Worm (Caenorhabditis elegans) whole organism, midembryonic: ENCODE results near the gene W06A7.4.
"Not testable (repeated sequence)": the region's sequence is repeated elsewhere in the genome, so short reads cannot be mapped to it uniquely, and the experiment has no call there.

Experiments used
- T22C8.4 ChIP-seq: fragments of 200-800 bp; sonication (Bioruptor generic); IDR thresholded peaks from 2 replicates; pipeline ENCODE4 v1.3.6; 2022; ENCODE audit warnings: missing genetic modification characterization, missing compliant biosample characterization
- cog-1 ChIP-seq: sonication (generic microtip); optimal IDR thresholded peaks from 2 replicates; lab custom pipeline; 2016; ENCODE audit warnings: missing genetic modification characterization, missing compliant biosample characterization
- flt-1 ChIP-seq: fragments of 200-800 bp; sonication (Bioruptor generic); IDR thresholded peaks from 2 replicates; pipeline ENCODE4 v1.3.6; 2022; ENCODE audit warnings: missing genetic modification characterization, missing compliant biosample characterization
- klf-2 ChIP-seq: fragments of 200-800 bp; sonication (Bioruptor generic); conservative IDR thresholded peaks from 2 replicates; pipeline ENCODE4 v1.3.6; 2022; ENCODE audit warnings: missing genetic modification reagents, missing genetic modification characterization, missing compliant biosample characterization
- med-1 ChIP-seq: sonication (generic microtip); optimal IDR thresholded peaks from 2 replicates; lab custom pipeline; 2017; ENCODE audit warnings: missing genetic modification characterization, mild to moderate bottlenecking, missing compliant biosample characterization, antibody characterized with exemption, missing genetic modification reagents; ENCODE audit not compliant: insufficient read depth
- ref-1 ChIP-seq: fragments of 200-800 bp; sonication (Bioruptor generic); conservative IDR thresholded peaks from 2 replicates; pipeline ENCODE4 v1.3.6; 2022; ENCODE audit warnings: missing genetic modification reagents, missing genetic modification characterization, missing compliant biosample characterization
- tab-1 ChIP-seq: fragments of 200-800 bp; sonication (Bioruptor generic); IDR thresholded peaks from 2 replicates; pipeline ENCODE4 v1.3.6; 2022; ENCODE audit warnings: missing genetic modification characterization, missing compliant biosample characterization
- ztf-23 ChIP-seq: fragments of 200-800 bp; sonication (Bioruptor generic); IDR thresholded peaks from 2 replicates; pipeline ENCODE4 v1.3.6; 2022; ENCODE audit warnings: missing genetic modification reagents, missing genetic modification characterization, missing compliant biosample characterization
- ztf-29 ChIP-seq: fragments of 200-800 bp; sonication (Bioruptor generic); IDR thresholded peaks from 2 replicates; pipeline ENCODE4 v1.3.6; 2022; ENCODE audit warnings: missing genetic modification reagents, missing genetic modification characterization, missing compliant biosample characterization

The W06A7.4 gene

DNA sequence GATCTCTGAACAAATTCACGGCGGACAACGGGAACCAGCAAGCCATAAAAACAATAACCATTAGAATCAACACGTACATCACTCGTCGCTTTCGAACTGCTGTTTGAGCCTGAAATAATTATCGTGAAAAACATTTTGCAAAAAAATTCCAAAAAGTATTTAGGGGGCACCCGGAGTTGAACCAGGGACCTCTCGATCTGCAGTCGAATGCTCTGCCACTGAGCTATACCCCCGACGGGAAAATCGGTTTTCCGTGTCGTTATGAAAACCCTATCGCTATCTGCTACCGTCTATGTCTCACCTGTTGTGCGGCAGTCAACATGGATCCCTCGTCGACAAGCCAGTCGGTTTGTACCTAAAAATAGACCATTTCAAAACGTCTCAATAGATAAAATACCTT lies 31.4 kb downstream of the W06A7.4 start:
- TF ChIP-seq med-1 (GFP tag; lab: Kevin White, UChicago) (peak; percentile 44), flt-1 (GFP tag; lab: Robert Waterston, UW) (no peak; the same call in none of the 2 replicates), ztf-23 (peak; percentile 78; the same call in 1 of the 2 replicates), T22C8.4 (peak; percentile 62; the same call in 1 of the 2 replicates), ztf-29 (GFP tag; lab: Robert Waterston, UW) (no peak), ref-1 (GFP tag; lab: Robert Waterston, UW) (peak; percentile 80), cog-1 (no peak), klf-2 (peak; percentile 46; the same call in 1 of the 2 replicates), tab-1 (GFP tag; lab: Robert Waterston, UW) (peak; percentile 84)

DNA sequence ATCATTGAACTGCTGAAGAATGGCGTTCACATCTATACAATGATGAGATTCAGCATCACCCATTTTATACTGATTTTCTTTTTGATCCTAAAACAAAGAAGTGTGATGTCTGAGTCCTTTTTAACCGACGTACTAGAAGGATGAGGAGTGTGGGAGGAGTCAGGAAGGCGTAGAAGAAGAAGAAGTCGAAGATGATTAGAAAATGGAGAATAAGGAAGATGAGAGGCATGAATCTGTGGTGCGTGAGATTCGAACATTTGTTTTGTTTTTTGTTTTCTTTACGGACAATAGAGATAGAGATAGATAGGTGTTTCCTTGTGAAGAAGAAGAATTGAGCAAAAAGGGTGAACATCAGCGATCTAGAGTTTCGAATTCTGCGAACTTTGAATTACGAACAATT lies 34.3 kb downstream of the W06A7.4 start, which contains the start of gene npr-13:
Gene npr-13 (minus strand): TSS at position 101 of the 400 bp plus-strand sequence.
- TF ChIP-seq tab-1 (GFP tag; lab: Robert Waterston, UW), result no peak
- TF ChIP-seq klf-2, result no peak
- no peak for TF ChIP-seq cog-1
- TF ChIP-seq T22C8.4, result no peak
- no peak for TF ChIP-seq ztf-29 (GFP tag; lab: Robert Waterston, UW)
- no peak for TF ChIP-seq med-1 (GFP tag; lab: Kevin White, UChicago)
- no peak for TF ChIP-seq ztf-23
- no peak for TF ChIP-seq flt-1 (GFP tag; lab: Robert Waterston, UW)
- TF ChIP-seq ref-1 (GFP tag; lab: Robert Waterston, UW), result no peak

DNA sequence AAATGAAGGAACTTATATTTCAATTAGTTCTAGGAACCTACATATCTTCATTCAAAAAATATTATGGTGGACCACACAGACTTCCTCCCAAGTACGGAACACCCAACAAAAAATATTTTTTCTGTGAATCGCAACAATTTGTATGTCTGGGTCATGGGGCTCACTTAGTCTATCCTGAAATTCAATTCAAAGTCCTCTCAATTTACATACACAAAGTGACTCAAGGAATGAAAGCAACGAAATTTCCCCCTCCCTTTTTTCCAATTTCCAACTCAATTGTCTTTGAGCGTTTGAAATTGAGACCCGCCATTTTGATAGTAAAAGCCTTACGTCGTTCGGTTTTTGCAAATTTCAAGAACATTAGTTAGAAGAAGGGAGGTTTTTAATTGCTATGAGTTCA lies 35.2 kb downstream of the W06A7.4 start:
- no peak for TF ChIP-seq ztf-23
- TF ChIP-seq ztf-29 (GFP tag; lab: Robert Waterston, UW), result no peak
- no peak for TF ChIP-seq tab-1 (GFP tag; lab: Robert Waterston, UW)
- TF ChIP-seq ref-1 (GFP tag; lab: Robert Waterston, UW), result no peak
- TF ChIP-seq klf-2, result no peak
- TF ChIP-seq flt-1 (GFP tag; lab: Robert Waterston, UW), result no peak
- no peak for TF ChIP-seq T22C8.4
- no peak for TF ChIP-seq cog-1
- no peak for TF ChIP-seq med-1 (GFP tag; lab: Kevin White, UChicago)

DNA sequence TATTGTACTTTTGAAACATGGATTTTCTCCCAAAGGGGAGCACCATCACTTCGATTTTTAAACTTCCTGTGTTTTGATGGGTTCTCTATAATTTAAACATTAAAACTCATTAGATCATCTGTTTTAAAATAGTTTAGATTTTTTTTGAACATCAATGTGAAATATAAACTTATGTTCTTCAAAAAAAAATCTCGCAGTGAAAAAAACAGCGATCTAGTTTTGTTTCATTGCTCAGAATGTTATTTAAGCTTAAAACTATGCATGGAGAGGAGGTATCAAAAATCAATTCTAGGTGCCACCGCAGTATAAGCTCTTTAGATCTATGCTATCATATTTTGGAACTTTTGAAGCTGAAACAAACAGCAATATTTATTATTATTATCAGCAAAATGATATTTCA lies 44.0 kb downstream of the W06A7.4 start, which contains the start of gene gcy-14:
Gene gcy-14 (minus strand): TSS at position 101 of the 400 bp plus-strand sequence.
- TF ChIP-seq ref-1 (GFP tag; lab: Robert Waterston, UW) (no peak), ztf-29 (GFP tag; lab: Robert Waterston, UW) (no peak)

DNA sequence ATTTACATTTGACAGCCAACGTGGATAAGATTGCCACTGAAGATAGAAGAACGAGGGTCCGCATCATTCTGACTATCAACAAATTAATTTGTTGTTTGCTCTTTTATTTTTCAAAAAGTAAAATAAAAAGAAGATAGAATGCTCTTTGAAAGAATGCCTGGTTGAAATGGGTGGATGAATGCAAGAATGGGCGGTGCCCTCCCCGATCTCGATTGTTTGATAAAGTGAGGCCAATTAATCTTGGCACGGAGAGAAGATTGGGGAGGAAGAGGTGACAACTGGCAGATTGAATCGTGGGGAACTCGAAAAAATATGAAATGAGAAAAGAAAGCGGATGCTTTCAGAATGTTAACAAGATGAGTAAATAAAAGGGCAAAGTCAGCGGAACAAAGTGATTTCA lies 47.1 kb downstream of the W06A7.4 start, which contains the start of gene ZC412.3:
Gene ZC412.3 (minus strand): TSS at position 183 of the 400 bp plus-strand sequence.
- TF ChIP-seq klf-2 (no peak), ztf-23 (no peak), ref-1 (GFP tag; lab: Robert Waterston, UW) (no peak), tab-1 (GFP tag; lab: Robert Waterston, UW) (no peak), ztf-29 (GFP tag; lab: Robert Waterston, UW) (no peak), T22C8.4 (no peak), flt-1 (GFP tag; lab: Robert Waterston, UW) (no peak), cog-1 (no peak), med-1 (GFP tag; lab: Kevin White, UChicago) (no peak)

DNA sequence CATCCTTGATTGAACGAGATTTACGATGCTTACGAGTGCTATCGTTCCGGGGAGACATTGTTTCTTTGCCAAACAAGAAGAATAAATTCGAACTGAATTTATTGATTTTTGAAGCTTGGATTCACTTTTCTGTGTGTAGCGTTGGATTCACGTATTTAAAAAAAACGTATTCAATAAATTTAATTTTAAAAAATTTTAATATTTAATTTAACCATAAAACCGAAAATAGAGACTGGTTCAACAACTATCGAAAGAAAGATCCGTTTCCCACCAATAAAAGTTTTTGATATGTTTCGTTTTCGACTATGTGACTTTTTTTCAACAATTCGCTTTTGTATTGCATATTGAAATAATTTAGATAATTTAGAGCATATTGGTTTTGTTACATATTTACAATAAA lies 51.1 kb downstream of the W06A7.4 start, which contains the start of gene ZC412.5:
Gene ZC412.5 (minus strand): TSS at position 101 of the 400 bp plus-strand sequence.
- no peak for TF ChIP-seq tab-1 (GFP tag; lab: Robert Waterston, UW)
- no peak for TF ChIP-seq T22C8.4
- no peak for TF ChIP-seq klf-2

DNA sequence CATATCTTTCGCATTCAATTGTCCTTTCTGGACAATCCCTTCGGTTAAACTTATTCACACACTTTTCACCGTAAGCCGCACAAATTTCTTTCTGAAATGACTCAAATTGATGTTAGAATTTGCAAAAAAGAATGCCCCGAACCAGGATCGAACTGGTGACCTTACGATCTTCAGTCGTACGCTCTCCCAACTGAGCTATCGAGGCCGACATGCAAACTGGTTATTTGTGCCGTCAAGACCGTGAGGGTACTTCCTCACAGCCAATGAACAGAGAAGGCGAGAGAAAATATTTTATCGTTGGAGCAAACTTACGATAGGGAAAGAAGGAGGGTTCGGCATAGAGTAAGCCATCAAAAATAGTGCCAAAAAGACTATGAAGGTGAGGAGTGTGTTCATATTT lies 52.0 kb downstream of the W06A7.4 start:
- peak; percentile 82 for TF ChIP-seq tab-1 (GFP tag; lab: Robert Waterston, UW)
- TF ChIP-seq T22C8.4, result peak; percentile 44; the same call in 1 of the 2 replicates
- peak; percentile 48; the same call in 1 of the 2 replicates for TF ChIP-seq ztf-29 (GFP tag; lab: Robert Waterston, UW)
- no peak for TF ChIP-seq cog-1
- TF ChIP-seq ztf-23, result peak; percentile 77
- no peak for TF ChIP-seq klf-2
- TF ChIP-seq ref-1 (GFP tag; lab: Robert Waterston, UW), result peak; percentile 34; the same call in 1 of the 2 replicates
- TF ChIP-seq med-1 (GFP tag; lab: Kevin White, UChicago), result peak; percentile 2
- TF ChIP-seq flt-1 (GFP tag; lab: Robert Waterston, UW), result peak; percentile 86

DNA sequence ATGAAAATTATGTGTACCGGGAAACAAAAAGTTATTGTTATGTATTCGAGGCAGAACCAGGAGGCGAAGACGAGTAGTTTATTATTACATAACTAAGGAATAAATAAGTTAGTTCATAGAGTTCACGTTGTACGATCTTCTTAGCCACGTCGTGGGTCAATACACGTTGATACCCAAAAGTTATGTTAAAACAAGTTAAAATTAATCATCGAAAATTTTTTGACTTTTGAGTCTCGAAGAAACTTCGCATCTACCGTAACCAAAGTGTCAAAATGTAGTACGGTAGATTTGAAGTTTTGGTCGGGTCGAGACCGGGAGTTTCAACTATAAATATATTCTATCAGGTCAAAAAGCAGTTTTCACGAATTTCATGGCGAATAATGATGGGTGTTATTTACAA lies 52.5 kb downstream of the W06A7.4 start, which contains the start of gene ZC412.10:
Gene ZC412.10 (minus strand): TSS at position 101 of the 400 bp plus-strand sequence.
- TF ChIP-seq tab-1 (GFP tag; lab: Robert Waterston, UW); ztf-23; cog-1: not testable (repeated sequence)

DNA sequence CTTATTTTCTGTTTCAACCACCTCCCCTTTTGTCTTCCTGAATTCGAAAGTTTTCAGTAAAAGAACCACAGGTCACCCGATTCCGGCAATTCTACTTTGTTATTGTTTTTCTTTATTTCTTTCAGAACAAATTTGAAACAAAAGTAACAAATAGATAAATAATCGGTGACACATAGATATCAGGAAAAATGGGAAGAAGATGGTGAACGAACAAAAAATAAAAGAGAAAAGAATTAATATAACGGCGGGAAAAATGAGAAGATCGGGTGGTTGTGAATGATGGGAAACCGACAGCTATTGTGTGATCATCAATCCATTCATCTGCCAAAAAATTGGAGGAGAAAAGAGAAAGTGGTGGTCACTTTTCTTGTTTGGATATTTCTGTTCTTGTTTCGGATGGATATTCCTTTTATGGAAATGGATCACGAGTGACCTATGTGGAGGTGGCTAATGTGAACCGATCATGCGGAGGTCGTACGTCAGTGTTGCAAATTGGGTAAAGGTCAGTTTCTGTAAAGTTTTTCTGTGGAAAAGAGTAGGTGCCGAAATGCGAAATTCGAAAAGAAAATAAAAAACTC lies 53.1 kb downstream of the W06A7.4 start:
- TF ChIP-seq ref-1 (GFP tag; lab: Robert Waterston, UW), result no peak
- no peak for TF ChIP-seq tab-1 (GFP tag; lab: Robert Waterston, UW)
- no peak for TF ChIP-seq med-1 (GFP tag; lab: Kevin White, UChicago)
